Fruit fly (Drosophila melanogaster) whole organism, pupa: Measurements from ENCODE around the gene mthl15.

Source experiments
- CG12605 ChIP-seq: fragments of 200-800 bp; sonication (Bioruptor generic); IDR thresholded peaks from 2 replicates; pipeline ENCODE4 v1.3.6; 2022; ENCODE audit warnings: missing biosample characterization, missing genetic modification characterization
- CG32121 ChIP-seq: fragments of 200-800 bp; sonication (Bioruptor generic); IDR thresholded peaks from 2 replicates; pipeline ENCODE4 v1.3.6; 2022; ENCODE audit warnings: missing biosample characterization, missing genetic modification characterization
- CG34367 ChIP-seq: fragments of 200-800 bp; sonication (Bioruptor generic); optimal IDR thresholded peaks from 2 replicates; lab custom pipeline; 2018; ENCODE audit warnings: missing biosample characterization, mild to moderate bottlenecking, missing genetic modification characterization

DNA sequence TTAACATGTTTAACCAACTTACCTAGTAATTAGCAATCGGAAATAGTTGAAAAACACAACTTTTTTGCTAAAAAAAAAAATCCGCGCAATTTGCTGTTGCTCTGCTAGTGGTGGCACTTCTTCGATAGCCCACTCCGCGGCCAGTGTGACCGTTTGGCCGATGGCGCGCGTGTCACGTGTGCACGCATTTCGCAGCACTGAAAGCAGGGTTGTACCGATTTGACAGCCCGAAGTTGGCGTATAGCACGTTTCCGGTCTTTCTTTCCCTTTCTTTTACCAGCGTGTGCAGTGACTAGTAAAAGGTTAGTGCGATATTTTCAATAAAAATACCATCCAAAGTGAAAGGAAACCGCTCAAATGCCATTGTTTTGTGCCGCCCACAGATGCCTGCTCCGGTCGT lies 37.3 kb downstream of the mthl15 start, which contains the start of the genes Ripalpha and RpL7:
- TF ChIP-seq CG34367 (tag; lab: Kevin White, UChicago) = peak; percentile 89
- TF ChIP-seq CG12605 (GFP tag; lab: Robert Waterston, UW) = peak; percentile 88
- peak; percentile 77 for TF ChIP-seq CG32121
